Fruit fly (Drosophila melanogaster): ENCODE results near the gene Atx2.

DNA sequence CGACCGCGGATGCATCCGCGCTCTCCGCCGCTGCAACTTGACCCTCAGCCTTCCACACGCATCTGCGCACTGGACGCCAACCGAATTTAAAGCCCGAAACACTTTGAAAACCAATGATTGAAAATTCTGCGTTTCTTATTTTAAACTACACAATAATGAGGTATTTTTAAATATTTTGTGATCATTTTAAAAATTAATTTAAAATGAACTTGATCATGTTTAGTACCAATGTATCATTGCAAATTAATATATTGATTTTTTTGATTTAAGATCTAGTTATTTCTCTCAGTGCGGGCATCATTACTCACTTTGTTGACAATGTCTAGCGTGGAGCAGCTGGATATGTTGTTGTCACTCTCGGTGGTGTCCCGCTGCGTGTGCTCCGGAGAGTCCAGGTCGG is 41.4 kb upstream of the Atx2 start:
- TF ChIP-seq Dif (GFP tag; optimal IDR thresholded peaks at IDR 0.05; ENCODE audit: partially characterized antibody) (no peak), Rel (GFP tag; optimal IDR thresholded peaks at IDR 0.05) (no peak), Rel (tag; optimal IDR thresholded peaks at IDR 0.05) (no peak), br (GFP tag; optimal IDR thresholded peaks at IDR 0.05) (no peak)
